Worm (Caenorhabditis elegans): ENCODE results near the gene ttll-4.

ce11 chrIII:10085103-10085502 lies 38.9 kb upstream of the ttll-4 start, which contains the start of gene T16H12.13:
- no peak for TF ChIP-seq eyg-1 (tag; optimal IDR thresholded peaks at IDR 0.05)
- TF ChIP-seq elt-2 (tag; optimal IDR thresholded peaks at IDR 0.05) = no peak
- TF ChIP-seq unc-86 (tag; optimal IDR thresholded peaks at IDR 0.05) = no peak
- no peak for TF ChIP-seq lin-11 (tag; optimal IDR thresholded peaks at IDR 0.05)
- no peak for TF ChIP-seq sdc-2 (tag; optimal IDR thresholded peaks at IDR 0.05)
- no peak for TF ChIP-seq nhr-11 (tag; optimal IDR thresholded peaks at IDR 0.05)
- TF ChIP-seq ama-1 (optimal IDR thresholded peaks at IDR 0.05) = no peak
- no peak for TF ChIP-seq sox-4 (tag; optimal IDR thresholded peaks at IDR 0.05)
- no peak for TF ChIP-seq nfya-1 (tag; optimal IDR thresholded peaks at IDR 0.05)
- TF ChIP-seq pha-2 (tag; optimal IDR thresholded peaks at IDR 0.05) = no peak
- no peak for TF ChIP-seq hlh-13 (GFP tag; optimal IDR thresholded peaks at IDR 0.05)
